Fruit fly (Drosophila melanogaster) whole organism, adult: ENCODE results near the gene Slu7.

Experiments used
- CG11617 ChIP-seq: fragments of 200-800 bp; sonication (Bioruptor generic); optimal IDR thresholded peaks from 2 replicates; lab custom pipeline; 2017; ENCODE audit warnings: mild to moderate bottlenecking, missing biosample characterization, missing genetic modification reagents, missing genetic modification characterization
- CG33017 ChIP-seq: fragments of 200-800 bp; sonication (Bioruptor generic); optimal IDR thresholded peaks from 2 replicates; lab custom pipeline; 2018; ENCODE audit warnings: missing biosample characterization, mild to moderate bottlenecking, missing genetic modification characterization, moderate library complexity

- TF ChIP-seq CG11617 (no peak), CG33017 (no peak)
These were observed 11.9 kb upstream of the Slu7 start, which contains the start of gene CG11841 for dm6 chr3R:29050756-29051155.
